Fruit fly (Drosophila melanogaster) Kc167 (cell line): ENCODE results near the gene aop.

Experiments
- Myc ChIP-seq: fragments of >200 bp; optimal IDR thresholded peaks from 2 replicates; lab custom pipeline; 2017; ENCODE audit warnings: missing external identifiers
- insv ChIP-seq: fragments of >200 bp; optimal IDR thresholded peaks from 3 replicates; lab custom pipeline; 2018; ENCODE audit warnings: missing external identifiers

DNA sequence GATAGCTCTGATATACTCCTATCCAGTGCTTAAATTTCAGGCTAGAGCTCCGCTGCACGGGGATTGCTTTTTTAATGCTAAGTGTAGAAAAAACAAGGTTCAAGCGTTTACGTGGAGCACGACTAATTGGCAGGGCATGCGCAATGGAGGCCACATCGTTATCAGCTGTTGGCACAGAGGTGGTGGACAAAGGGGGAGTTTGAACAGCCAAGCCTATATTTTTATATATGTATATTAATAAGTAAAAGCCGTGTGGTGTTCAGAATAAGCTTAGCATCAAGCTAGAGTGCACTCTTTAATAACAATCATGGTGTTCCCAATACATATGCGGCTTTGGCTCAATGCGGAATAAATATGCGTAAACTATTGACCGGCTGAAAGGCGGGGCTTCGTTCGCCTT, 33.9 kb upstream of the aop start, which contains the start of gene CG15385:
- no peak for TF ChIP-seq insv (lab: Kevin White, UChicago)
- TF ChIP-seq Myc (lab: Kevin White, UChicago) = no peak
